Fruit fly (Drosophila melanogaster) whole organism, pupa: ENCODE measurements around the gene mthl2.

Source experiments
- CG12605 ChIP-seq: fragments of 200-800 bp; sonication (Bioruptor generic); IDR thresholded peaks from 2 replicates; pipeline ENCODE4 v1.3.6; 2022; ENCODE audit warnings: missing biosample characterization, missing genetic modification characterization
- CG15710 ChIP-seq: fragments of 200-800 bp; sonication (Bioruptor generic); optimal IDR thresholded peaks from 2 replicates; lab custom pipeline; 2018; ENCODE audit warnings: missing biosample characterization, mild to moderate bottlenecking, missing genetic modification characterization, moderate library complexity
- CG4496 ChIP-seq: fragments of 200-800 bp; sonication (Bioruptor generic); IDR thresholded peaks from 3 replicates; pipeline ENCODE4 v1.3.6; 2022; ENCODE audit warnings: missing biosample characterization, missing genetic modification characterization
- CG8159 ChIP-seq: fragments of 200-800 bp; sonication (Bioruptor generic); optimal IDR thresholded peaks from 3 replicates; lab custom pipeline; 2018; ENCODE audit warnings: missing biosample characterization, mild to moderate bottlenecking, missing genetic modification characterization, moderate library complexity
- Ets98B ChIP-seq: fragments of 200-800 bp; sonication (Bioruptor generic); IDR thresholded peaks from 2 replicates; pipeline ENCODE4 v1.3.6; 2022; ENCODE audit warnings: missing biosample characterization, missing genetic modification characterization
- Pif1A ChIP-seq: fragments of 200-800 bp; sonication (Bioruptor generic); optimal IDR thresholded peaks from 3 replicates; lab custom pipeline; 2016; ENCODE audit warnings: missing biosample characterization, missing genetic modification characterization
- Snoo ChIP-seq: fragments of 200-800 bp; sonication (Bioruptor generic); optimal IDR thresholded peaks from 3 replicates; lab custom pipeline; 2017; ENCODE audit warnings: missing biosample characterization, mild to moderate bottlenecking, missing genetic modification characterization, inconsistent platforms
- fd96Ca ChIP-seq: fragments of 200-800 bp; sonication (Bioruptor generic); IDR thresholded peaks from 3 replicates; pipeline ENCODE4 v1.3.6; 2022; ENCODE audit warnings: missing biosample characterization, missing genetic modification characterization
- gl ChIP-seq: fragments of 200-800 bp; sonication (Bioruptor generic); optimal IDR thresholded peaks from 2 replicates; lab custom pipeline; 2018; ENCODE audit warnings: missing biosample characterization, mild to moderate bottlenecking, missing genetic modification characterization
- rn ChIP-seq: fragments of 200-800 bp; sonication (Bioruptor generic); IDR thresholded peaks from 2 replicates; pipeline ENCODE4 v1.3.6; 2022; ENCODE audit warnings: missing biosample characterization, missing genetic modification characterization

- TF ChIP-seq rn (GFP tag; lab: Robert Waterston, UW), result no peak
- no peak for TF ChIP-seq Snoo (tag; lab: Kevin White, UChicago)
- TF ChIP-seq CG8159 (tag; lab: Kevin White, UChicago), result no peak
- TF ChIP-seq fd96Ca, result no peak
- no peak for TF ChIP-seq gl (tag; lab: Kevin White, UChicago)
- TF ChIP-seq CG4496 (GFP tag; lab: Robert Waterston, UW), result no peak
- TF ChIP-seq CG15710, result no peak
- TF ChIP-seq Ets98B, result no peak
- TF ChIP-seq Pif1A (GFP tag; lab: Kevin White, UChicago), result no peak
- TF ChIP-seq CG12605 (GFP tag; lab: Robert Waterston, UW), result no peak
These were observed 18.7 kb downstream of the mthl2 start for dm6 chr3L:5623296-5623695.
